Fruit fly (Drosophila melanogaster): ENCODE measurements around the gene CG15631.

Gene CG15631

DNA sequence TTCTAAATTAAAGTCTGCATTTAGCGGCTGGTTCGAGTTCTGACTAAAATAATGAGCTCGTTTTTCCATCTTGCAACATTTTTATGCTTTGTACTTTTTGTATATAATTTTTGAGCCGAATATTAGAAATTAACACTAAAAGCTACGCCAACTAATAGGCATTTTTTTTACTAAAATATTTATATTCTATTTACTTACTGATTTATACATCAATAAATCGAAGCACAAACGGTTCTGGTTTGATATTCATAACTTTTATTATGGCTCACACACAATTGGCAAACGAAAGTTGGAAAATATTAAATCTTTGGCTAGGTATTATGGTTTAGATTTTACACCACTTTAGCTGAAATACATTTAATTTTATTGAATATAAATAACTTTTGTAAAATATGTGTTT, at the start of gene CG15631:
Gene CG15631, minus strand, starts transcription at position 101 of the 400 bp plus-strand sequence.
- no peak for TF ChIP-seq pan (optimal IDR thresholded peaks at IDR 0.05)
- no peak for TF ChIP-seq Hr78 (GFP tag; optimal IDR thresholded peaks at IDR 0.05)
- no peak for TF ChIP-seq Abd-B (GFP tag; optimal IDR thresholded peaks at IDR 0.05)
- TF ChIP-seq foxo (GFP tag; optimal IDR thresholded peaks at IDR 0.05), result no peak
- TF ChIP-seq GATAd (GFP tag; optimal IDR thresholded peaks at IDR 0.05), result no peak
- TF ChIP-seq Dif (GFP tag; optimal IDR thresholded peaks at IDR 0.05; ENCODE audit: partially characterized antibody), result no peak
- no peak for TF ChIP-seq dsf (GFP tag; optimal IDR thresholded peaks at IDR 0.05; ENCODE audit: borderline replicate concordance)
- TF ChIP-seq CG32264 (GFP tag; optimal IDR thresholded peaks at IDR 0.05), result no peak
- TF ChIP-seq rgr (GFP tag; optimal IDR thresholded peaks at IDR 0.05), result no peak
- TF ChIP-seq dmrt93B (GFP tag; optimal IDR thresholded peaks at IDR 0.05), result no peak
- no peak for TF ChIP-seq Myc (optimal IDR thresholded peaks at IDR 0.05)
- TF ChIP-seq tai (GFP tag; optimal IDR thresholded peaks at IDR 0.05), result no peak
- TF ChIP-seq sage (GFP tag; optimal IDR thresholded peaks at IDR 0.05), result no peak

DNA sequence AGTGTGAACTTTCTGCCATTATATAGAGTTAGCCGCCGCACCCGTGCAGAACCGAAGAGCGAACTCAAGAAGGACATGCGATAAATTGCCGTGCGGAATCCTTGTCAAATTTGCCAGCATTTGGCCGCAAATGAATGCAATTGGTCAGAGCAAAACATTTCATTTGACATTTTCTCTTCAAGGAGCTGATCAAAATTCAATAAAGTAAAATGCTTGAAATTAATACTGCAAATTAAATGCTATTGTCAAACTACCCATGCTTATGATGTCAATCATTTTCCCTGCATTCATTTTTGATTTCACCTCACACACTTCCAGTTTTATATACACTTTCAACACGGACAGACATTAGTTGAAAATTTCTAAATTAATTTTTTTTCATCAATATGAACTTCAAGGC, 28.3 kb upstream of the CG15631 start, which contains the start of gene CG42523:
Gene CG42523, plus strand, starts transcription at position 301 of the 400 bp plus-strand sequence.
- TF ChIP-seq Rel (GFP tag; optimal IDR thresholded peaks at IDR 0.05) (no peak), Rel (tag; optimal IDR thresholded peaks at IDR 0.05) (no peak), lola (GFP tag; optimal IDR thresholded peaks at IDR 0.05) (no peak), pan (optimal IDR thresholded peaks at IDR 0.05) (no peak), N (GFP tag; optimal IDR thresholded peaks at IDR 0.05) (no peak), Jra (GFP tag; optimal IDR thresholded peaks at IDR 0.05) (no peak), dsf (GFP tag; optimal IDR thresholded peaks at IDR 0.05; ENCODE audit: borderline replicate concordance) (no peak), Dfd (GFP tag; optimal IDR thresholded peaks at IDR 0.05) (no peak), Sp1 (GFP tag; optimal IDR thresholded peaks at IDR 0.05) (no peak), sv (GFP tag; optimal IDR thresholded peaks at IDR 0.05) (no peak), Hr78 (GFP tag; optimal IDR thresholded peaks at IDR 0.05) (no peak), rgr (GFP tag; optimal IDR thresholded peaks at IDR 0.05) (no peak), Mio (GFP tag; optimal IDR thresholded peaks at IDR 0.05) (no peak), dmrt93B (GFP tag; optimal IDR thresholded peaks at IDR 0.05) (no peak), OdsH (GFP tag; optimal IDR thresholded peaks at IDR 0.05) (no peak), HLH106 (tag; optimal IDR thresholded peaks at IDR 0.05) (no peak), Myc (optimal IDR thresholded peaks at IDR 0.05) (no peak)

DNA sequence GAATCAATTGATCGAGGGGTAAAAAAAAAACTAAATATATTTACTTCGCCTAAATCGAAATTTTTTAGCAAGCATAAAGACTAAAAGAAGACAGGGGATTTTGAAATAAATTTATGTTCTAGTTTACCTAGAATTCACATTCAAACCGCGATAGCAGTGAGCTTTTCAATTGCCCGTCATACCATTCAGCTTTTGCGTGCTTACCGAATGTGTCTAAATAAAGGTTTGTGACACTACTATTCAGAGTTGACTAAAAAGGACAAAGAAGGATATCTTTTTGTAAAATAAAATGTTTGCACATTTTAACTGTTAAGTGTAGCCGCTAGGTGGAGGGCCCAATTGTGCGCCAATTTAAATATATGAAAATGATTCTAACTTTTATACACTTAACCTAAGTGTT, 8.2 kb downstream of the CG15631 start:
- TF ChIP-seq Vsx2 (GFP tag; optimal IDR thresholded peaks at IDR 0.05; ENCODE audit: partially characterized antibody), result peak; percentile 39
- TF ChIP-seq psq (GFP tag; optimal IDR thresholded peaks at IDR 0.05), result no peak
- TF ChIP-seq Dif (GFP tag; optimal IDR thresholded peaks at IDR 0.05; ENCODE audit: partially characterized antibody), result peak; percentile 67

DNA sequence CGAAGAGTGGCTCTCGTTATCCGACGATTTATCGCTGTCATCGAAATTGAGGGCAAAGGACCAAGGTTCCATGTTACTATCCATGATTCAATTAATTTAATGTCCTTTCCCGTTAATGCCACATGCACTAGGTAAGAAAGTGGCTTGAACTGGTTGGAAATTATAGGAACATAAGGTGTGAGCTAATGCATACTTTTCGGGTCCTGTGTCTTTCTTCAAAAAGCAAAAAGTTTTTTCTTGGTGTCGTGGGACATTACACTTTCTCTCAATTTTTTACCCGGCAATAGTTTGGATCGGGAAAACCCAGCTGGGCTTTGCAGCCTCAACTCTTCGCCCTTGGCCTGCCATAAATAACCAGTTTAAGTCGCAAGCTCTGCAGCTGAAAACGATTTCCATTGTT, 32.9 kb downstream of the CG15631 start, which contains the start of gene Taf12L:
Gene Taf12L, minus strand, starts transcription at position 101 of the 400 bp plus-strand sequence.
- TF ChIP-seq Hnf4 (GFP tag; optimal IDR thresholded peaks at IDR 0.05), result no peak
- TF ChIP-seq Hr83 (GFP tag; optimal IDR thresholded peaks at IDR 0.05; ENCODE audit: poor library complexity, severe bottlenecking), result no peak
- TF ChIP-seq dl (GFP tag; optimal IDR thresholded peaks at IDR 0.05; ENCODE audit: insufficient read depth in 1 of 2, partially characterized antibody in 2 of 2), result no peak
- TF ChIP-seq Mio (GFP tag; optimal IDR thresholded peaks at IDR 0.05), result no peak
- no peak for TF ChIP-seq Hr78 (GFP tag; optimal IDR thresholded peaks at IDR 0.05)
- no peak for TF ChIP-seq dsf (GFP tag; optimal IDR thresholded peaks at IDR 0.05; ENCODE audit: borderline replicate concordance)

DNA sequence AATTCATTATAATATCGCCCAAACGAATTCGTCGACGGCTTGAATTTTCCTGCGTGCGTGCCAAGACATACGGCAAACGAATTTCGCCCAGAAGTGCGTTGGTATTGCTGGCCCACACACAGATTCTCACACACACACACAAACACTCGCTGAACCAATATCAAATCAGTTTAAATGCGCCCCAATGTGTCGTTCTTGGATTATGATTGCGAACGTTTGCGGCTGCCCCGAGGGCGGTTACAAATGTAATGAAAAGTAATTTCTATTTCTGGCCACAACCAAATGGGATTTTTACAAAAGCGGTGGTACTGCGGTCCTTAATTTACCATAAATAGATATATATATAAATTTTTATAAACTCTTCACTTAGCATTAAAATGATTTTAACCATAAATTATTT, 35.4 kb downstream of the CG15631 start:
- TF ChIP-seq fru (GFP tag; optimal IDR thresholded peaks at IDR 0.05), result no peak
- peak; percentile 52 for TF ChIP-seq Dfd (GFP tag; optimal IDR thresholded peaks at IDR 0.05)
- TF ChIP-seq pan (optimal IDR thresholded peaks at IDR 0.05), result no peak

DNA sequence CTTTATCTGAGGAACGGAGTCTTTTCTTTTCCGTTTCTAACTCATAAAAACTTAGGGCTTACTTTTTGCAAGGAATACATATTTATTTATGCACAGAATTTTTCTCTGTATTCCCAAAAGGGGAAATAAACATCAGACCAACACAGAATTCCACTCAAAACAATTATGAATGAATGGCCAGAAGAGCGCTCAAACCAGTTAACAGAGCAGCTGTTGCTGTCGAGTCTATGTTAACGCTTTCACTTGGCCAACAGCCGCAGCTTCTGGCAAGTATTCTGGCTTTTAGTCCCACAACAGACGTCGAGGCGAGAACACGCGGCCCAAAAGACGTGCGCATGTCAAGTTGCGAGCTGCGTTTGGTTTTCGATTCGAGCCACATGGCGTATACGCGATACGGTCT, 39.8 kb downstream of the CG15631 start, which contains the start of gene dcma:
Gene dcma, plus strand, starts transcription at position 301 of the 400 bp plus-strand sequence.
- TF ChIP-seq Vsx2 (GFP tag; optimal IDR thresholded peaks at IDR 0.05; ENCODE audit: partially characterized antibody) (no peak), Jra (GFP tag; optimal IDR thresholded peaks at IDR 0.05) (no peak), sage (GFP tag; optimal IDR thresholded peaks at IDR 0.05) (no peak), dmrt93B (GFP tag; optimal IDR thresholded peaks at IDR 0.05) (no peak), ey (GFP tag; optimal IDR thresholded peaks at IDR 0.05) (no peak)
